Worm (Caenorhabditis elegans) whole organism, young adult: ENCODE measurements around the gene exc-15.
A peak's percentile ranks its signal among the peaks of the same experiment; 100 is the strongest.

ENCODE experiments used
- B0261.1 ChIP-seq: sonication (generic microtip); optimal IDR thresholded peaks from 2 replicates; lab custom pipeline; 2016; ENCODE audit warnings: mild to moderate bottlenecking, missing genetic modification characterization, moderate library complexity, missing compliant biosample characterization
- D2030.7 ChIP-seq: fragments of 200-800 bp; sonication (Bioruptor generic); IDR thresholded peaks from 2 replicates; pipeline ENCODE4 v1.3.6; 2022; ENCODE audit warnings: missing genetic modification reagents, missing genetic modification characterization, missing compliant biosample characterization
- F10E7.11 ChIP-seq: sonication (generic microtip); optimal IDR thresholded peaks from 2 replicates; lab custom pipeline; 2017; ENCODE audit warnings: mild to moderate bottlenecking, missing genetic modification characterization, moderate library complexity, missing compliant biosample characterization
- F57C9.4 ChIP-seq: sonication (generic microtip); optimal IDR thresholded peaks from 2 replicates; lab custom pipeline; 2017; ENCODE audit warnings: mild to moderate bottlenecking, missing genetic modification characterization, missing compliant biosample characterization
- Y53F4B.3 ChIP-seq: fragments of 200-800 bp; sonication (Bioruptor generic); IDR thresholded peaks from 2 replicates; pipeline ENCODE4 v1.3.6; 2022; ENCODE audit warnings: missing genetic modification reagents, missing genetic modification characterization, missing compliant biosample characterization
- Y53G8AR.9 ChIP-seq: fragments of 200-800 bp; sonication (Bioruptor generic); conservative IDR thresholded peaks from 2 replicates; pipeline ENCODE4 v1.3.6; 2022; ENCODE audit warnings: missing genetic modification reagents, missing genetic modification characterization, missing compliant biosample characterization
- akir-1 ChIP-seq: fragments of 200-800 bp; sonication (Bioruptor generic); optimal IDR thresholded peaks from 2 replicates; lab custom pipeline; 2018; ENCODE audit warnings: mild to moderate bottlenecking, missing genetic modification characterization, moderate library complexity, missing compliant biosample characterization
- ama-1 ChIP-seq, 3 experiments: fragments of 150-350 bp in 1 of 3; sonication (generic microtip) in 2 of 3; optimal IDR thresholded peaks; 2 replicates each; lab custom pipeline; 2014 to 2018; ENCODE audit warnings: missing biosample characterization in 2 of 3, missing genetic modification characterization in 2 of 3, missing genetic modification reagents in 2 of 3
- attf-3 ChIP-seq: fragments of 200-800 bp; sonication (Bioruptor generic); conservative IDR thresholded peaks from 2 replicates; pipeline ENCODE4 v1.3.6; 2022; ENCODE audit warnings: missing genetic modification reagents, missing genetic modification characterization, missing compliant biosample characterization
- bed-2 ChIP-seq: fragments of 200-800 bp; sonication (Bioruptor generic); IDR thresholded peaks from 2 replicates; pipeline ENCODE4 v1.3.6; 2022; ENCODE audit warnings: missing genetic modification reagents, missing genetic modification characterization, missing compliant biosample characterization
- cebp-1 ChIP-seq, 2 experiments: fragments of 200-800 bp in 1 of 2; sonication (Bioruptor generic) in 1 of 2; sonication (generic microtip) in 1 of 2; IDR thresholded peaks in 1 of 2; optimal IDR thresholded peaks in 1 of 2; 2 replicates each; pipeline versions ENCODE4 v1.3.6 to Lab custom; 2017 to 2022; ENCODE audit warnings: missing compliant biosample characterization in 2 of 2, missing genetic modification characterization in 2 of 2, mild to moderate bottlenecking in 1 of 2, missing genetic modification reagents in 1 of 2, moderate library complexity in 1 of 2
- chd-7 ChIP-seq: sonication (generic microtip); optimal IDR thresholded peaks from 2 replicates; lab custom pipeline; 2016; ENCODE audit warnings: mild to moderate bottlenecking, missing genetic modification characterization, moderate library complexity, missing compliant biosample characterization
- die-1 ChIP-seq: sonication (generic microtip); optimal IDR thresholded peaks from 2 replicates; lab custom pipeline; 2016; ENCODE audit warnings: missing genotype, mild to moderate bottlenecking, missing genetic modification characterization, missing compliant biosample characterization
- dox-1 ChIP-seq: fragments of 200-800 bp; sonication (Bioruptor generic); IDR thresholded peaks from 2 replicates; pipeline ENCODE4 v1.3.6; 2022; ENCODE audit warnings: missing genetic modification reagents, missing genetic modification characterization, missing compliant biosample characterization
- dpff-1 ChIP-seq: sonication (generic microtip); optimal IDR thresholded peaks from 2 replicates; lab custom pipeline; 2017; ENCODE audit warnings: mild to moderate bottlenecking, missing genetic modification characterization, missing compliant biosample characterization
- ekl-4 ChIP-seq: fragments of 200-800 bp; sonication (Bioruptor generic); IDR thresholded peaks from 2 replicates; pipeline ENCODE4 v1.3.6; 2022; ENCODE audit warnings: missing genetic modification reagents, missing genetic modification characterization, missing compliant biosample characterization
- gei-17 ChIP-seq: fragments of 200-800 bp; sonication (Bioruptor generic); optimal IDR thresholded peaks from 2 replicates; lab custom pipeline; 2018; ENCODE audit warnings: mild to moderate bottlenecking, missing genetic modification characterization, missing compliant biosample characterization
- him-1 ChIP-seq: sonication (generic microtip); optimal IDR thresholded peaks from 2 replicates; lab custom pipeline; 2016; ENCODE audit warnings: missing genotype, missing genetic modification reagents, missing genetic modification characterization, missing compliant biosample characterization
- hlh-12 ChIP-seq: sonication (generic microtip); optimal IDR thresholded peaks from 2 replicates; lab custom pipeline; 2016; ENCODE audit warnings: missing genetic modification characterization, missing compliant biosample characterization
- hrde-1 ChIP-seq: sonication (generic microtip); optimal IDR thresholded peaks from 2 replicates; lab custom pipeline; 2016; ENCODE audit warnings: missing genetic modification characterization, mild to moderate bottlenecking, missing compliant biosample characterization, moderate library complexity, missing genotype, missing genetic modification reagents, borderline replicate concordance
- hsf-1 ChIP-seq: fragments of 200-800 bp; sonication (Bioruptor generic); IDR thresholded peaks from 2 replicates; pipeline ENCODE4 v1.3.6; 2022; ENCODE audit warnings: missing genetic modification reagents, missing genetic modification characterization, missing compliant biosample characterization
- let-526 ChIP-seq: fragments of 200-800 bp; sonication (Bioruptor generic); IDR thresholded peaks from 2 replicates; pipeline ENCODE4 v1.3.6; 2022; ENCODE audit warnings: missing genetic modification reagents, missing genetic modification characterization, missing compliant biosample characterization
- let-607 ChIP-seq, 2 experiments: fragments of 200-800 bp in 1 of 2; sonication (Bioruptor generic) in 1 of 2; sonication (generic microtip) in 1 of 2; optimal IDR thresholded peaks; 2 replicates each; lab custom pipeline; 2016 to 2018; ENCODE audit warnings: mild to moderate bottlenecking in 2 of 2, missing compliant biosample characterization in 2 of 2, missing genetic modification characterization in 2 of 2, moderate library complexity in 2 of 2, missing genotype in 1 of 2
- lin-40 ChIP-seq: sonication (generic microtip); optimal IDR thresholded peaks from 2 replicates; lab custom pipeline; 2016; ENCODE audit warnings: missing genetic modification characterization, mild to moderate bottlenecking, missing compliant biosample characterization, missing genotype, missing genetic modification reagents
- lsl-1 ChIP-seq: fragments of 200-800 bp; sonication (Bioruptor generic); optimal IDR thresholded peaks from 2 replicates; lab custom pipeline; 2018; ENCODE audit warnings: mild to moderate bottlenecking, missing genetic modification characterization, moderate library complexity, missing compliant biosample characterization
- mes-4 ChIP-seq: sonication (generic microtip); optimal IDR thresholded peaks from 2 replicates; lab custom pipeline; 2016; ENCODE audit warnings: missing genotype, missing genetic modification characterization, missing compliant biosample characterization
- nfyb-1 ChIP-seq: fragments of 200-800 bp; sonication (Bioruptor generic); IDR thresholded peaks from 2 replicates; pipeline ENCODE4 v1.3.6; 2022; ENCODE audit warnings: missing genetic modification reagents, missing genetic modification characterization, missing compliant biosample characterization
- nhr-80 ChIP-seq: sonication (generic microtip); optimal IDR thresholded peaks from 2 replicates; lab custom pipeline; 2016; ENCODE audit warnings: missing genetic modification characterization, missing compliant biosample characterization
- nhr-90 ChIP-seq: sonication (generic microtip); optimal IDR thresholded peaks from 2 replicates; lab custom pipeline; 2016; ENCODE audit warnings: missing genotype, mild to moderate bottlenecking, missing genetic modification characterization, missing compliant biosample characterization
- pbrm-1 ChIP-seq: fragments of 200-800 bp; sonication (Bioruptor generic); IDR thresholded peaks from 2 replicates; pipeline ENCODE4 v1.3.6; 2022; ENCODE audit warnings: missing genetic modification reagents, missing genetic modification characterization, missing compliant biosample characterization
- pha-4 ChIP-seq: fragments of 150-350 bp; sonication (generic microtip); optimal IDR thresholded peaks from 2 replicates; lab custom pipeline; 2014; ENCODE audit warnings: missing biosample characterization, missing genetic modification reagents, missing genetic modification characterization
- rec-8 ChIP-seq, 2 experiments: sonication (generic microtip); optimal IDR thresholded peaks; 2 replicates each; lab custom pipeline; 2016; ENCODE audit warnings: mild to moderate bottlenecking in 2 of 2, missing genetic modification characterization in 2 of 2, missing genetic modification reagents in 2 of 2, missing genotype in 2 of 2, missing biosample characterization in 1 of 2, missing compliant biosample characterization in 1 of 2, moderate library complexity in 1 of 2
- snpc-1.1 ChIP-seq: sonication (generic microtip); optimal IDR thresholded peaks from 2 replicates; lab custom pipeline; 2017; ENCODE audit warnings: missing genetic modification characterization, mild to moderate bottlenecking, missing compliant biosample characterization, antibody characterized with exemption, moderate library complexity, missing genotype, missing genetic modification reagents; ENCODE audit not compliant: insufficient read depth
- snpc-3.4 ChIP-seq: sonication (generic microtip); optimal IDR thresholded peaks from 2 replicates; lab custom pipeline; 2017; ENCODE audit warnings: missing genetic modification characterization, mild to moderate bottlenecking, missing compliant biosample characterization, antibody characterized with exemption, moderate library complexity, missing genotype, missing genetic modification reagents
- tlf-1 ChIP-seq: fragments of 200-800 bp; sonication (Bioruptor generic); optimal IDR thresholded peaks from 2 replicates; lab custom pipeline; 2018; ENCODE audit warnings: mild to moderate bottlenecking, missing genetic modification characterization, missing compliant biosample characterization
- unc-130 ChIP-seq: sonication (generic microtip); optimal IDR thresholded peaks from 2 replicates; lab custom pipeline; 2016; ENCODE audit warnings: missing genetic modification reagents, missing genetic modification characterization, missing compliant biosample characterization
- ztf-22 ChIP-seq: fragments of 200-800 bp; sonication (Bioruptor generic); optimal IDR thresholded peaks from 2 replicates; lab custom pipeline; 2018; ENCODE audit warnings: mild to moderate bottlenecking, missing genetic modification characterization, moderate library complexity, missing compliant biosample characterization
- ztf-25 ChIP-seq: fragments of 200-800 bp; sonication (Bioruptor generic); IDR thresholded peaks from 2 replicates; pipeline ENCODE4 v1.3.6; 2022; ENCODE audit warnings: missing genetic modification reagents, missing genetic modification characterization, missing compliant biosample characterization
- ztf-26 ChIP-seq: sonication (generic microtip); optimal IDR thresholded peaks from 2 replicates; lab custom pipeline; 2017; ENCODE audit warnings: missing genetic modification characterization, missing compliant biosample characterization
- ztf-28 ChIP-seq: fragments of 200-800 bp; sonication (Bioruptor generic); IDR thresholded peaks from 2 replicates; pipeline ENCODE4 v1.3.6; 2022; ENCODE audit warnings: missing genetic modification reagents, missing genetic modification characterization, missing compliant biosample characterization
- ztf-3 ChIP-seq: fragments of 200-800 bp; sonication (Bioruptor generic); optimal IDR thresholded peaks from 2 replicates; lab custom pipeline; 2018; ENCODE audit warnings: mild to moderate bottlenecking, missing genetic modification characterization, missing compliant biosample characterization

The exc-15 gene

DNA sequence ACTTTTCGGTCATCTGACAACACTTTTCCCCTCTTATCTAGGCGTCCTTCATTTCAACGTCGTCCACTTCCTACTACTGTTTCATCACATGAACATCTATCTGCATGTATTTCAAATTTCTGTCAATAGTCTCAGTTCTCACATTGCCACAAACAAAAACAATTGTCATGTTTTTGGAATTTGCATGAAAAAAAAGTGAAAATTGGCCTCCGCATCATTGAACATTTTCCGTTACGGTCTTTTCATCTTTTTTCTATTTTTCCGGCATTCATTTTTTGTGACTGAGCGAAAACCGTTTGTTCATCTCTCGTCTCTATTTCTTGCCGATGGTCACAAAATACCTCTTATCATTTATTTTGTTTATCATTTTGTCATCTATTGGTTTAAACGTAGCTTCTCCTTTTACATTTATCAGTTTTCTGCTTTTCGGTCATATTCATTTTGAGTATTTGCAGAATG is at the start of gene exc-15:
TSS of gene exc-15 (plus strand) at position 411 of the 459 bp plus-strand sequence.
- TF ChIP-seq pha-4 (tag; lab: Kevin White, UChicago) (peak; percentile 61), rec-8 (tag; optimal IDR thresholded peaks at IDR 0.05; lab: Kevin White, UChicago) (no peak), snpc-3.4 (tag; lab: Kevin White, UChicago) (no peak), ztf-26 (tag; lab: Kevin White, UChicago) (no peak), nhr-80 (tag; lab: Kevin White, UChicago) (peak; percentile 96), Y53G8AR.9 (GFP tag; lab: Robert Waterston, UW) (no peak), nhr-90 (tag; lab: Kevin White, UChicago) (peak; percentile 27), chd-7 (tag; lab: Kevin White, UChicago) (no peak), Y53F4B.3 (GFP tag; lab: Robert Waterston, UW) (no peak), tlf-1 (no peak), hlh-12 (tag; lab: Kevin White, UChicago) (no peak), lin-40 (tag; lab: Kevin White, UChicago) (peak; percentile 39), unc-130 (GFP tag; lab: Kevin White, UChicago) (no peak), hsf-1 (GFP tag; lab: Robert Waterston, UW) (no peak), cebp-1 (GFP tag; IDR thresholded peaks at IDR 0.05; lab: Robert Waterston, UW) (no peak), cebp-1 (tag; optimal IDR thresholded peaks at IDR 0.05; lab: Kevin White, UChicago) (peak; percentile 23), ztf-28 (GFP tag; lab: Robert Waterston, UW) (no peak), dox-1 (0 out of 2 replicates have a peak, but pooled peaks have one; percentile 13), attf-3 (GFP tag; lab: Robert Waterston, UW) (no peak), ztf-25 (no peak), F10E7.11 (tag; lab: Kevin White, UChicago) (no peak), ama-1 (optimal IDR thresholded peaks at IDR 0.05; lab: Kevin White, UChicago) (no peak), ama-1 (GFP tag; optimal IDR thresholded peaks at IDR 0.05; lab: Kevin White, UChicago) (no peak), pbrm-1 (GFP tag; lab: Robert Waterston, UW) (no peak), D2030.7 (GFP tag; lab: Robert Waterston, UW) (no peak), gei-17 (GFP tag; lab: Kevin White, UChicago) (no peak), ztf-22 (no peak), ekl-4 (GFP tag; lab: Robert Waterston, UW) (no peak), mes-4 (tag; lab: Kevin White, UChicago) (no peak), him-1 (tag; lab: Kevin White, UChicago) (no peak), akir-1 (GFP tag; lab: Kevin White, UChicago) (no peak), let-607 (tag; optimal IDR thresholded peaks at IDR 0.05; lab: Kevin White, UChicago) (no peak), bed-2 (GFP tag; lab: Robert Waterston, UW) (no peak), let-526 (GFP tag; lab: Robert Waterston, UW) (no peak), ztf-3 (GFP tag; lab: Kevin White, UChicago) (no peak), hrde-1 (tag; lab: Kevin White, UChicago) (no peak), die-1 (tag; lab: Kevin White, UChicago) (no peak), B0261.1 (tag; lab: Kevin White, UChicago) (no peak), F57C9.4 (tag; lab: Kevin White, UChicago) (no peak), nfyb-1 (no peak), lsl-1 (no peak), dpff-1 (no peak), snpc-1.1 (tag; lab: Kevin White, UChicago) (no peak)
